Fruit fly (Drosophila melanogaster) whole organism, embryonic: ENCODE results near the gene CCT7.

Experiments
- CG10147 ChIP-seq: fragments of 200-800 bp; sonication (Bioruptor generic); optimal IDR thresholded peaks from 2 replicates; lab custom pipeline; 2019; ENCODE audit warnings: missing biosample characterization, mild to moderate bottlenecking, missing genetic modification characterization, moderate library complexity
- CG10209 ChIP-seq: fragments of 200-800 bp; sonication (Bioruptor generic); optimal IDR thresholded peaks from 3 replicates; lab custom pipeline; 2017; ENCODE audit warnings: missing biosample characterization, mild to moderate bottlenecking, missing genetic modification characterization, missing genetic modification reagents
- CG10274 ChIP-seq: fragments of 200-800 bp; sonication (Bioruptor generic); optimal IDR thresholded peaks from 3 replicates; lab custom pipeline; 2017; ENCODE audit warnings: missing biosample characterization, mild to moderate bottlenecking, missing genetic modification characterization
- CG11398 ChIP-seq: fragments of 200-800 bp; sonication (Bioruptor generic); optimal IDR thresholded peaks from 2 replicates; lab custom pipeline; 2016; ENCODE audit warnings: missing biosample characterization, missing genetic modification characterization
- CG15601 ChIP-seq: fragments of 200-800 bp; sonication (Bioruptor generic); optimal IDR thresholded peaks from 3 replicates; lab custom pipeline; 2019; ENCODE audit warnings: missing biosample characterization, mild to moderate bottlenecking, missing genetic modification characterization, moderate library complexity
- CG16779 ChIP-seq: fragments of 200-800 bp; sonication (Bioruptor generic); IDR thresholded peaks from 2 replicates; pipeline ENCODE4 v1.3.6; 2022; ENCODE audit warnings: missing biosample characterization, missing genetic modification characterization
- CG17186 ChIP-seq: fragments of 200-800 bp; sonication (Bioruptor generic); optimal IDR thresholded peaks from 3 replicates; lab custom pipeline; 2017; ENCODE audit warnings: missing biosample characterization, missing genetic modification reagents, missing genetic modification characterization
- CG2889 ChIP-seq: fragments of 200-800 bp; sonication (Bioruptor generic); IDR thresholded peaks from 3 replicates; pipeline ENCODE4 v1.3.6; 2022; ENCODE audit warnings: missing biosample characterization, missing genetic modification characterization
- CG32767 ChIP-seq: fragments of 200-800 bp; sonication (Bioruptor generic); IDR thresholded peaks from 2 replicates; pipeline ENCODE4 v1.3.6; 2022; ENCODE audit warnings: missing biosample characterization, missing genetic modification characterization
- CG32772 ChIP-seq: fragments of 200-800 bp; sonication (Bioruptor generic); IDR thresholded peaks from 2 replicates; pipeline ENCODE4 v1.3.6; 2022; ENCODE audit warnings: missing biosample characterization, missing genetic modification characterization
- CG4282 ChIP-seq: fragments of 200-800 bp; sonication (Bioruptor generic); optimal IDR thresholded peaks from 2 replicates; lab custom pipeline; 2016; ENCODE audit warnings: missing biosample characterization, missing genetic modification characterization
- CG43689 ChIP-seq: fragments of 200-800 bp; sonication (Bioruptor generic); IDR thresholded peaks from 2 replicates; pipeline ENCODE4 v1.3.6; 2022; ENCODE audit warnings: missing biosample characterization, missing genetic modification characterization
- CG7786 ChIP-seq: fragments of 200-800 bp; sonication (Bioruptor generic); optimal IDR thresholded peaks from 2 replicates; lab custom pipeline; 2016; ENCODE audit warnings: missing biosample characterization, missing genetic modification characterization
- CG7963 ChIP-seq: fragments of 200-800 bp; sonication (Bioruptor generic); IDR thresholded peaks from 3 replicates; pipeline ENCODE4 v1.3.6; 2022; ENCODE audit warnings: missing biosample characterization, missing genetic modification characterization; ENCODE audit not compliant: partially characterized antibody
- CG8359 ChIP-seq: fragments of 200-800 bp; sonication (Bioruptor generic); optimal IDR thresholded peaks from 2 replicates; lab custom pipeline; 2017; ENCODE audit warnings: missing biosample characterization, mild to moderate bottlenecking, missing genetic modification characterization, borderline replicate concordance
- D ChIP-seq, 2 experiments: fragments of 200-800 bp in 1 of 2; fragments of >200 bp in 1 of 2; sonication (Bioruptor generic) in 1 of 2; optimal IDR thresholded peaks; 2 replicates in 1 of 2; 3 replicates in 1 of 2; lab custom pipeline; 2017; ENCODE audit warnings: mild to moderate bottlenecking in 1 of 2, missing biosample characterization in 1 of 2, missing genetic modification characterization in 1 of 2, missing genetic modification reagents in 1 of 2
- D19A ChIP-seq: fragments of 200-800 bp; optimal IDR thresholded peaks from 3 replicates; lab custom pipeline; 2019; ENCODE audit warnings: missing biosample characterization, mild to moderate bottlenecking, missing genetic modification characterization, moderate library complexity
- D19B ChIP-seq: fragments of 200-800 bp; sonication (Bioruptor generic); optimal IDR thresholded peaks from 2 replicates; lab custom pipeline; 2017; ENCODE audit warnings: missing biosample characterization, mild to moderate bottlenecking, missing genetic modification characterization
- Dek ChIP-seq: fragments of 200-800 bp; sonication (Bioruptor generic); optimal IDR thresholded peaks from 3 replicates; lab custom pipeline; 2019; ENCODE audit warnings: missing biosample characterization, mild to moderate bottlenecking, missing genetic modification characterization, moderate library complexity
- Dp ChIP-seq: fragments of 200-800 bp; sonication (Bioruptor generic); optimal IDR thresholded peaks from 2 replicates; lab custom pipeline; 2018; ENCODE audit warnings: missing biosample characterization, mild to moderate bottlenecking, missing genetic modification characterization, moderate library complexity
- E2f2 ChIP-seq: fragments of 200-800 bp; sonication (Bioruptor generic); IDR thresholded peaks from 2 replicates; pipeline ENCODE4 v1.3.6; 2022; ENCODE audit warnings: missing biosample characterization, missing genetic modification characterization
- ERR ChIP-seq: fragments of 200-800 bp; sonication (Bioruptor generic); optimal IDR thresholded peaks from 2 replicates; lab custom pipeline; 2016; ENCODE audit warnings: missing biosample characterization, missing genetic modification characterization
- Elba2 ChIP-seq: fragments of 200-800 bp; sonication (Bioruptor generic); optimal IDR thresholded peaks from 3 replicates; lab custom pipeline; 2016; ENCODE audit warnings: missing biosample characterization, missing genetic modification characterization
- Gsc ChIP-seq: fragments of 200-800 bp; sonication (Bioruptor generic); IDR thresholded peaks from 2 replicates; pipeline ENCODE4 v1.3.6; 2022; ENCODE audit warnings: missing biosample characterization, missing genetic modification characterization
- Hand ChIP-seq: fragments of 200-800 bp; sonication (Bioruptor generic); optimal IDR thresholded peaks from 2 replicates; lab custom pipeline; 2017; ENCODE audit warnings: mild to moderate bottlenecking, missing biosample characterization, missing genetic modification reagents, missing genetic modification characterization
- Hr78 ChIP-seq, 2 experiments: fragments of 200-800 bp in 1 of 2; fragments of >200 bp in 1 of 2; sonication (Bioruptor generic) in 1 of 2; optimal IDR thresholded peaks; 2 replicates each; lab custom pipeline; 2017 to 2019; ENCODE audit warnings: missing biosample characterization in 2 of 2, missing genetic modification characterization in 2 of 2, mild to moderate bottlenecking in 1 of 2, moderate library complexity in 1 of 2
- Lpt ChIP-seq: fragments of >200 bp; optimal IDR thresholded peaks from 2 replicates; lab custom pipeline; 2018; ENCODE audit warnings: missing biosample characterization, missing genetic modification characterization
- Pdp1 ChIP-seq, 2 experiments: fragments of 200-800 bp; sonication (Bioruptor generic); optimal IDR thresholded peaks; 3 replicates each; lab custom pipeline; 2016; ENCODE audit warnings: missing biosample characterization in 2 of 2, missing genetic modification characterization in 2 of 2, mild to moderate bottlenecking in 1 of 2, moderate library complexity in 1 of 2
- Xrp1 ChIP-seq: fragments of 200-800 bp; sonication (Bioruptor generic); IDR thresholded peaks from 2 replicates; pipeline ENCODE4 v1.3.6; 2022; ENCODE audit warnings: missing biosample characterization, missing genetic modification characterization
- amos ChIP-seq: fragments of 200-800 bp; sonication (Bioruptor generic); IDR thresholded peaks from 2 replicates; pipeline ENCODE4 v1.3.6; 2022; ENCODE audit warnings: missing biosample characterization, missing genetic modification characterization; ENCODE audit not compliant: partially characterized antibody
- ash1 ChIP-seq: fragments of 200-800 bp; sonication (Bioruptor generic); optimal IDR thresholded peaks from 2 replicates; lab custom pipeline; 2018; ENCODE audit warnings: missing biosample characterization, mild to moderate bottlenecking, missing genetic modification characterization
- bbx ChIP-seq: fragments of 200-800 bp; sonication (Bioruptor generic); IDR thresholded peaks from 2 replicates; pipeline ENCODE4 v1.3.6; 2022; ENCODE audit warnings: missing biosample characterization, missing genetic modification characterization; ENCODE audit not compliant: partially characterized antibody
- corto ChIP-seq: fragments of 200-800 bp; sonication (Bioruptor generic); optimal IDR thresholded peaks from 2 replicates; lab custom pipeline; 2016; ENCODE audit warnings: missing biosample characterization, mild to moderate bottlenecking, missing genetic modification characterization, moderate library complexity
- eve ChIP-seq, 2 experiments: fragments of >200 bp; optimal IDR thresholded peaks; 2 replicates each; lab custom pipeline; 2017; ENCODE audit warnings: missing biosample characterization in 2 of 2, missing genetic modification characterization in 2 of 2
- maf-S ChIP-seq: fragments of 200-800 bp; sonication (Bioruptor generic); optimal IDR thresholded peaks from 2 replicates; lab custom pipeline; 2016; ENCODE audit warnings: missing biosample characterization, missing genetic modification characterization
- nau ChIP-seq: fragments of 200-800 bp; sonication (Bioruptor generic); optimal IDR thresholded peaks from 3 replicates; lab custom pipeline; 2017; ENCODE audit warnings: missing biosample characterization, mild to moderate bottlenecking, missing genetic modification characterization, missing genetic modification reagents
- prd ChIP-seq, 3 experiments: fragments of >200 bp in 2 of 3; fragments of 200-800 bp in 1 of 3; sonication (Bioruptor generic) in 1 of 3; optimal IDR thresholded peaks in 2 of 3; IDR thresholded peaks in 1 of 3; 2 replicates in 2 of 3; 3 replicates in 1 of 3; pipeline versions ENCODE4 v1.3.6 to Lab custom; 2017 to 2022; ENCODE audit warnings: missing biosample characterization in 1 of 3, missing genetic modification characterization in 1 of 3
- pzg ChIP-seq: fragments of 200-800 bp; sonication (Bioruptor generic); optimal IDR thresholded peaks from 3 replicates; lab custom pipeline; 2018; ENCODE audit warnings: missing biosample characterization, mild to moderate bottlenecking, missing genetic modification characterization, moderate library complexity
- ranshi ChIP-seq: fragments of 200-800 bp; sonication (Bioruptor generic); IDR thresholded peaks from 2 replicates; pipeline ENCODE4 v1.3.6; 2022; ENCODE audit warnings: missing biosample characterization, missing genetic modification characterization
- sd ChIP-seq: fragments of 200-800 bp; sonication (Bioruptor generic); optimal IDR thresholded peaks from 3 replicates; lab custom pipeline; 2018; ENCODE audit warnings: missing biosample characterization, mild to moderate bottlenecking, missing genetic modification characterization, moderate library complexity
- sens ChIP-seq: fragments of 200-800 bp; sonication (Bioruptor generic); peaks from one replicate; lab custom pipeline; 2016; ENCODE audit warnings: missing biosample characterization, missing genetic modification characterization
- sens-2 ChIP-seq: fragments of 200-800 bp; sonication (Bioruptor generic); IDR thresholded peaks from 2 replicates; pipeline ENCODE4 v1.3.6; 2022; ENCODE audit warnings: missing biosample characterization, missing genetic modification characterization
- tll ChIP-seq, 2 experiments: fragments of 200-800 bp in 1 of 2; fragments of >200 bp in 1 of 2; sonication (Bioruptor generic) in 1 of 2; optimal IDR thresholded peaks; 2 replicates each; lab custom pipeline; 2017 to 2019; ENCODE audit warnings: missing biosample characterization in 2 of 2, missing genetic modification characterization in 2 of 2, mild to moderate bottlenecking in 1 of 2, moderate library complexity in 1 of 2
- wek ChIP-seq: fragments of 200-800 bp; sonication (Bioruptor generic); optimal IDR thresholded peaks from 3 replicates; lab custom pipeline; 2018; ENCODE audit warnings: missing biosample characterization, mild to moderate bottlenecking, missing genetic modification characterization, moderate library complexity
- zfh1 ChIP-seq: fragments of 200-800 bp; sonication (Bioruptor generic); IDR thresholded peaks from 3 replicates; pipeline ENCODE4 v1.3.6; 2022; ENCODE audit warnings: missing biosample characterization, missing genetic modification characterization

The CCT7 gene

dm6 chr3R:8806638-8807037 is 5.3 kb downstream of the CCT7 start:
- TF ChIP-seq sens (GFP tag; lab: Kevin White, UChicago) = peak; percentile 61
- TF ChIP-seq Hr78 (GFP tag; optimal IDR thresholded peaks at IDR 0.05; lab: Kevin White, UChicago) = no peak
- no peak for TF ChIP-seq CG4282 (GFP tag; lab: Kevin White, UChicago)
- 0 out of 3 replicates have a peak, but pooled peaks have one; percentile 54 for TF ChIP-seq CG7963 (GFP tag; lab: Robert Waterston, UW)
- no peak for TF ChIP-seq CG10209 (GFP tag; lab: Kevin White, UChicago)
- no peak for TF ChIP-seq ERR (GFP tag; lab: Kevin White, UChicago)
- no peak for TF ChIP-seq eve (GFP tag; optimal IDR thresholded peaks at IDR 0.05; lab: Kevin White, UChicago)
- TF ChIP-seq CG11398 (GFP tag; lab: Kevin White, UChicago) = no peak
- peak; percentile 16 for TF ChIP-seq D (optimal IDR thresholded peaks at IDR 0.05; lab: Kevin White, UChicago)
- TF ChIP-seq D (GFP tag; optimal IDR thresholded peaks at IDR 0.05; lab: Kevin White, UChicago) = no peak
- TF ChIP-seq amos = 0 out of 2 replicates have a peak, but pooled peaks have one; percentile 11
- no peak for TF ChIP-seq Lpt
- no peak for TF ChIP-seq CG8359 (GFP tag; lab: Kevin White, UChicago)
- no peak for TF ChIP-seq CG10274 (GFP tag; lab: Kevin White, UChicago)
- 0 out of 3 replicates have a peak, but pooled peaks have one; percentile 31 for TF ChIP-seq zfh1
- no peak for TF ChIP-seq CG2889 (GFP tag; lab: Robert Waterston, UW)
- TF ChIP-seq CG10147 (GFP tag; lab: Kevin White, UChicago) = no peak
- TF ChIP-seq Gsc = no peak
- TF ChIP-seq CG7786 (GFP tag; lab: Kevin White, UChicago) = no peak
- TF ChIP-seq, all 482 proteins: peak for 5

- TF ChIP-seq tll (GFP tag; optimal IDR thresholded peaks at IDR 0.05; lab: Kevin White, UChicago) (no peak), Xrp1 (GFP tag; lab: Robert Waterston, UW) (no peak), Dp (GFP tag; lab: Kevin White, UChicago) (peak; percentile 72), D19A (peak; percentile 59), sens-2 (GFP tag; lab: Robert Waterston, UW) (no peak), CG17186 (peak; percentile 75), Elba2 (GFP tag; lab: Kevin White, UChicago) (peak; percentile 38), E2f2 (GFP tag; lab: Robert Waterston, UW) (peak; percentile 78), Hand (no peak)
- TF ChIP-seq, all 482 proteins: peak for 5
Measured at dm6 chr3R:8807048-8807447, 5.7 kb downstream of the CCT7 start.

- TF ChIP-seq sd (tag; lab: Kevin White, UChicago) (peak; percentile 13), ash1 (GFP tag; lab: Kevin White, UChicago) (no peak), D19B (GFP tag; lab: Kevin White, UChicago) (peak; percentile 24), ranshi (GFP tag; lab: Robert Waterston, UW) (no peak), pzg (GFP tag; lab: Kevin White, UChicago) (no peak), wek (GFP tag; lab: Kevin White, UChicago) (peak; percentile 28), bbx (GFP tag; lab: Robert Waterston, UW) (peak; percentile 47), prd (optimal IDR thresholded peaks at IDR 0.05; lab: Kevin White, UChicago) (no peak), prd (GFP tag; IDR thresholded peaks at IDR 0.05; lab: Robert Waterston, UW) (no peak), CG32767 (peak; percentile 51; the same call in 1 of the 2 replicates), Pdp1 (GFP tag; optimal IDR thresholded peaks at IDR 0.05; lab: Kevin White, UChicago) (peak in 1 of 2 experiments; percentile 63), CG15601 (no peak), nau (no peak), maf-S (GFP tag; lab: Kevin White, UChicago) (no peak), CG43689 (GFP tag; lab: Robert Waterston, UW) (no peak), D (optimal IDR thresholded peaks at IDR 0.05; lab: Kevin White, UChicago) (peak; percentile 30), D (GFP tag; optimal IDR thresholded peaks at IDR 0.05; lab: Kevin White, UChicago) (no peak), corto (GFP tag; lab: Kevin White, UChicago) (peak; percentile 16), Dek (tag; lab: Kevin White, UChicago) (no peak), CG16779 (GFP tag; lab: Robert Waterston, UW) (peak; percentile 58; the same call in 1 of the 2 replicates), CG32772 (GFP tag; lab: Robert Waterston, UW) (no peak)
Measured at dm6 chr3R:8807831-8808517, 6.6 kb downstream of the CCT7 start.
